Fruit fly (Drosophila melanogaster) whole organism, embryonic: ENCODE results near the gene ATPsynD.

Experiments used
- Gug ChIP-seq: fragments of 200-800 bp; sonication (Bioruptor generic); IDR thresholded peaks from 4 replicates; pipeline ENCODE4 v1.3.6; 2022; ENCODE audit warnings: missing biosample characterization, missing genetic modification characterization
- fru ChIP-seq: fragments of >200 bp; optimal IDR thresholded peaks from 2 replicates; lab custom pipeline; 2017
- pan ChIP-seq, 4 experiments: fragments of >200 bp in 3 of 4; fragments of 200-800 bp in 1 of 4; sonication (Bioruptor generic) in 1 of 4; optimal IDR thresholded peaks in 3 of 4; IDR thresholded peaks in 1 of 4; 2 replicates each; pipeline versions ENCODE4 v1.3.6 to Lab custom; 2017 to 2022; ENCODE audit warnings: missing biosample characterization in 2 of 4, missing genetic modification characterization in 2 of 4, mixed read lengths in 1 of 4

DNA sequence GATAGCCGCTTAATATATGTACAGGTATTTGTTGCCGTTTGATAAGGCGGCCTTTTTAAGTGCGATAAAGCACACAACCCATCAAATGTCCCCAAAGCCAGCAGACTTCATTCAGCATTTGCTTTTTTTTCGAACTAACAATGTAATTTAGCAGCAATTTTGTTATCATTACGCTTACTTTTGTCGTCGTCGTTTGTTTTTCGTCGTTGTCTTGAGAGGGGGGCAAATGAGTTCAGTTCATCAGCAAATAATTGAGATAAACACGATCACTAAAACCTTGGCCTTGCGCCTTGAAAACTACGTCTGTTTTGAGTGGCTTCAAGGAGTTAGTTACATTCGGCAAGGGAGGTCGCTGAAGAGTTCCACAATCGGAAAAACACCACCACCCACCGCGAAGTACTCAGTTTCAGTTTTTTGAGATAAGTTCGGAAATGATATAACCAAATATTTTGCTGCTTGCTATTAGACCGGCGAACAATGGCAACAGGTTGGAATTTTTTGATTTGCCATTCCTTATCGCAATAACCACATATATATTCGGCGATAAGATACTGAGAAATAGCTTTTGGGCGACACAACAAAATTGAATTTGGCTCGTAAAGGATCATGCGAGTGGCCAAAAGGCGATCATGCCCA, 5.7 kb upstream of the ATPsynD start:
- TF ChIP-seq fru (lab: Kevin White, UChicago) (no peak), Gug (GFP tag; lab: Robert Waterston, UW) (no peak), pan (optimal IDR thresholded peaks at IDR 0.05; lab: Kevin White, UChicago) (no peak), pan (GFP tag; optimal IDR thresholded peaks at IDR 0.05 in 1 of 2, IDR thresholded peaks at IDR 0.05 in 1 of 2) (peak in 1 of 2 experiments; percentile 16)
